Fruit fly (Drosophila melanogaster) whole organism, embryonic: Measurements from ENCODE around the gene Eip63F-1.

Experiments
- CG10147 ChIP-seq: fragments of 200-800 bp; sonication (Bioruptor generic); optimal IDR thresholded peaks from 2 replicates; lab custom pipeline; 2019; ENCODE audit warnings: missing biosample characterization, mild to moderate bottlenecking, missing genetic modification characterization, moderate library complexity
- CG10462 ChIP-seq: fragments of 200-800 bp; sonication (Bioruptor generic); optimal IDR thresholded peaks from 2 replicates; lab custom pipeline; 2016; ENCODE audit warnings: missing biosample characterization, missing genetic modification characterization
- CG11504 ChIP-seq: fragments of 200-800 bp; sonication (Bioruptor generic); optimal IDR thresholded peaks from 3 replicates; lab custom pipeline; 2019; ENCODE audit warnings: missing biosample characterization, mild to moderate bottlenecking, missing genetic modification characterization, moderate library complexity
- CG12659 ChIP-seq: fragments of 200-800 bp; sonication (Bioruptor generic); optimal IDR thresholded peaks from 3 replicates; lab custom pipeline; 2017; ENCODE audit warnings: mild to moderate bottlenecking, missing biosample characterization, missing genetic modification reagents, missing genetic modification characterization
- CG13287 ChIP-seq: fragments of 200-800 bp; sonication (Bioruptor generic); IDR thresholded peaks from 2 replicates; pipeline ENCODE4 v1.3.6; 2022; ENCODE audit warnings: missing biosample characterization, missing genetic modification characterization; ENCODE audit not compliant: partially characterized antibody
- CG13624 ChIP-seq: fragments of 200-800 bp; sonication (Bioruptor generic); optimal IDR thresholded peaks from 2 replicates; lab custom pipeline; 2016; ENCODE audit warnings: missing biosample characterization, missing genetic modification characterization
- CG13775 ChIP-seq: fragments of 200-800 bp; sonication (Bioruptor generic); optimal IDR thresholded peaks from 3 replicates; lab custom pipeline; 2017; ENCODE audit warnings: missing biosample characterization, mild to moderate bottlenecking, missing genetic modification characterization
- CG15601 ChIP-seq: fragments of 200-800 bp; sonication (Bioruptor generic); optimal IDR thresholded peaks from 3 replicates; lab custom pipeline; 2019; ENCODE audit warnings: missing biosample characterization, mild to moderate bottlenecking, missing genetic modification characterization, moderate library complexity
- CG1647 ChIP-seq: fragments of 200-800 bp; sonication (Bioruptor generic); optimal IDR thresholded peaks from 3 replicates; lab custom pipeline; 2016; ENCODE audit warnings: missing biosample characterization, missing genetic modification characterization
- CG17186 ChIP-seq: fragments of 200-800 bp; sonication (Bioruptor generic); optimal IDR thresholded peaks from 3 replicates; lab custom pipeline; 2017; ENCODE audit warnings: missing biosample characterization, missing genetic modification reagents, missing genetic modification characterization
- CG2889 ChIP-seq: fragments of 200-800 bp; sonication (Bioruptor generic); IDR thresholded peaks from 3 replicates; pipeline ENCODE4 v1.3.6; 2022; ENCODE audit warnings: missing biosample characterization, missing genetic modification characterization
- CG3281 ChIP-seq: fragments of 200-800 bp; sonication (Bioruptor generic); optimal IDR thresholded peaks from 3 replicates; lab custom pipeline; 2017; ENCODE audit warnings: missing biosample characterization, mild to moderate bottlenecking, missing genetic modification characterization
- CG9215 ChIP-seq: fragments of 200-800 bp; sonication (Bioruptor generic); IDR thresholded peaks from 2 replicates; pipeline ENCODE4 v1.3.6; 2022; ENCODE audit warnings: missing biosample characterization, missing genetic modification characterization
- Fer1 ChIP-seq: fragments of 200-800 bp; sonication (Bioruptor generic); optimal IDR thresholded peaks from 2 replicates; lab custom pipeline; 2017; ENCODE audit warnings: missing biosample characterization, mild to moderate bottlenecking, missing genetic modification characterization
- Fer2 ChIP-seq: fragments of 200-800 bp; sonication (Bioruptor generic); optimal IDR thresholded peaks from 2 replicates; lab custom pipeline; 2018; ENCODE audit warnings: missing biosample characterization, mild to moderate bottlenecking, missing genetic modification characterization, moderate library complexity
- Fer3 ChIP-seq: fragments of 200-800 bp; sonication (Bioruptor generic); optimal IDR thresholded peaks from 2 replicates; lab custom pipeline; 2018; ENCODE audit warnings: missing biosample characterization, mild to moderate bottlenecking, missing genetic modification characterization, moderate library complexity
- H2.0 ChIP-seq: fragments of 200-800 bp; sonication (Bioruptor generic); IDR thresholded peaks from 2 replicates; pipeline ENCODE4 v1.3.6; 2022; ENCODE audit warnings: missing biosample characterization, missing genetic modification characterization
- Hr3 ChIP-seq: fragments of 200-800 bp; sonication (Bioruptor generic); optimal IDR thresholded peaks from 3 replicates; lab custom pipeline; 2016; ENCODE audit warnings: missing biosample characterization, missing genetic modification characterization
- Hr78 ChIP-seq, 2 experiments: fragments of 200-800 bp in 1 of 2; fragments of >200 bp in 1 of 2; sonication (Bioruptor generic) in 1 of 2; optimal IDR thresholded peaks; 2 replicates each; lab custom pipeline; 2017 to 2019; ENCODE audit warnings: missing biosample characterization in 2 of 2, missing genetic modification characterization in 2 of 2, mild to moderate bottlenecking in 1 of 2, moderate library complexity in 1 of 2
- Kr ChIP-seq: fragments of 200-800 bp; sonication (Bioruptor generic); optimal IDR thresholded peaks from 2 replicates; lab custom pipeline; 2017; ENCODE audit warnings: missing biosample characterization, mild to moderate bottlenecking, missing genetic modification characterization
- Med ChIP-seq: fragments of 200-800 bp; sonication (Bioruptor generic); peaks from one replicate; lab custom pipeline; 2016; ENCODE audit warnings: missing biosample characterization, missing genetic modification characterization, mild to moderate bottlenecking, inconsistent platforms, moderate library complexity
- NC2β ChIP-seq: fragments of 200-800 bp; sonication (Bioruptor generic); optimal IDR thresholded peaks from 2 replicates; lab custom pipeline; 2016; ENCODE audit warnings: missing biosample characterization, missing genetic modification characterization
- Rfx ChIP-seq: fragments of 200-800 bp; sonication (Bioruptor generic); IDR thresholded peaks from 2 replicates; pipeline ENCODE4 v1.3.6; 2022; ENCODE audit warnings: missing biosample characterization, missing genetic modification characterization
- Xbp1 ChIP-seq: fragments of 200-800 bp; sonication (Bioruptor generic); optimal IDR thresholded peaks from 3 replicates; lab custom pipeline; 2016; ENCODE audit warnings: missing biosample characterization, mild to moderate bottlenecking, missing genetic modification characterization
- bigmax ChIP-seq: fragments of 200-800 bp; sonication (Bioruptor generic); optimal IDR thresholded peaks from 2 replicates; lab custom pipeline; 2018; ENCODE audit warnings: missing biosample characterization, mild to moderate bottlenecking, missing genetic modification characterization
- dpn ChIP-seq, 2 experiments: fragments of 200-800 bp; sonication (Bioruptor generic); optimal IDR thresholded peaks; 3 replicates each; lab custom pipeline; 2016; ENCODE audit warnings: missing biosample characterization in 2 of 2, missing genetic modification characterization in 2 of 2
- dysf ChIP-seq: fragments of 200-800 bp; sonication (Bioruptor generic); IDR thresholded peaks from 3 replicates; pipeline ENCODE4 v1.3.6; 2022; ENCODE audit warnings: missing biosample characterization, missing genetic modification characterization
- grau ChIP-seq: fragments of 200-800 bp; optimal IDR thresholded peaks from 3 replicates; lab custom pipeline; 2019; ENCODE audit warnings: missing biosample characterization, mild to moderate bottlenecking, missing genetic modification characterization, moderate library complexity
- grn ChIP-seq: fragments of 200-800 bp; sonication (Bioruptor generic); optimal IDR thresholded peaks from 3 replicates; lab custom pipeline; 2017; ENCODE audit warnings: missing biosample characterization, missing genetic modification characterization
- gro ChIP-seq: fragments of 200-800 bp; sonication (Bioruptor generic); optimal IDR thresholded peaks from 2 replicates; lab custom pipeline; 2016; ENCODE audit warnings: missing biosample characterization, missing genetic modification characterization
- gsb ChIP-seq: fragments of 200-800 bp; sonication (Bioruptor generic); IDR thresholded peaks from 2 replicates; pipeline ENCODE4 v1.3.6; 2022; ENCODE audit warnings: missing biosample characterization, missing genetic modification characterization
- h ChIP-seq: fragments of >200 bp; optimal IDR thresholded peaks from 2 replicates; lab custom pipeline; 2017
- hbn ChIP-seq: fragments of 200-800 bp; sonication (Bioruptor generic); IDR thresholded peaks from 2 replicates; pipeline ENCODE4 v1.3.6; 2022; ENCODE audit warnings: missing biosample characterization, missing genetic modification characterization; ENCODE audit not compliant: partially characterized antibody
- jigr1 ChIP-seq: fragments of 200-800 bp; sonication (Bioruptor generic); IDR thresholded peaks from 3 replicates; pipeline ENCODE4 v1.3.6; 2022; ENCODE audit warnings: missing biosample characterization, missing genetic modification characterization
- klu ChIP-seq: fragments of 200-800 bp; sonication (Bioruptor generic); IDR thresholded peaks from 2 replicates; pipeline ENCODE4 v1.3.6; 2022; ENCODE audit warnings: missing biosample characterization, missing genetic modification characterization
- kni ChIP-seq: fragments of 200-800 bp; sonication (Bioruptor generic); optimal IDR thresholded peaks from 3 replicates; lab custom pipeline; 2017; ENCODE audit warnings: mild to moderate bottlenecking, missing biosample characterization, missing genetic modification reagents, missing genetic modification characterization
- knrl ChIP-seq: fragments of 200-800 bp; sonication (Bioruptor generic); IDR thresholded peaks from 3 replicates; pipeline ENCODE4 v1.3.6; 2022; ENCODE audit warnings: missing biosample characterization, missing genetic modification characterization; ENCODE audit not compliant: partially characterized antibody
- lab ChIP-seq: fragments of 200-800 bp; sonication (Bioruptor generic); optimal IDR thresholded peaks from 3 replicates; lab custom pipeline; 2017; ENCODE audit warnings: missing biosample characterization, missing genetic modification characterization, mild to moderate bottlenecking, moderate library complexity, missing genetic modification reagents
- maf-S ChIP-seq: fragments of 200-800 bp; sonication (Bioruptor generic); optimal IDR thresholded peaks from 2 replicates; lab custom pipeline; 2016; ENCODE audit warnings: missing biosample characterization, missing genetic modification characterization
- mirr ChIP-seq: fragments of 200-800 bp; sonication (Bioruptor generic); optimal IDR thresholded peaks from 3 replicates; lab custom pipeline; 2018; ENCODE audit warnings: missing biosample characterization, mild to moderate bottlenecking, missing genetic modification characterization
- nau ChIP-seq: fragments of 200-800 bp; sonication (Bioruptor generic); optimal IDR thresholded peaks from 3 replicates; lab custom pipeline; 2017; ENCODE audit warnings: missing biosample characterization, mild to moderate bottlenecking, missing genetic modification characterization, missing genetic modification reagents
- nmo ChIP-seq: fragments of 200-800 bp; sonication (Bioruptor generic); optimal IDR thresholded peaks from 2 replicates; lab custom pipeline; 2018; ENCODE audit warnings: missing biosample characterization, mild to moderate bottlenecking, missing genetic modification characterization, moderate library complexity
- sim ChIP-seq: fragments of 200-800 bp; sonication (Bioruptor generic); IDR thresholded peaks from 2 replicates; pipeline ENCODE4 v1.3.6; 2022; ENCODE audit warnings: missing biosample characterization, missing genetic modification characterization
- sna ChIP-seq: fragments of 200-800 bp; sonication (Bioruptor generic); IDR thresholded peaks from 2 replicates; pipeline ENCODE4 v1.3.6; 2022; ENCODE audit warnings: missing biosample characterization, missing genetic modification characterization; ENCODE audit not compliant: partially characterized antibody
- sob ChIP-seq: fragments of 200-800 bp; sonication (Bioruptor generic); IDR thresholded peaks from 2 replicates; pipeline ENCODE4 v1.3.6; 2022; ENCODE audit warnings: missing biosample characterization, missing genetic modification characterization
- trem ChIP-seq: fragments of 200-800 bp; optimal IDR thresholded peaks from 3 replicates; lab custom pipeline; 2019; ENCODE audit warnings: missing biosample characterization, mild to moderate bottlenecking, missing genetic modification characterization, moderate library complexity
- tx ChIP-seq: fragments of 200-800 bp; sonication (Bioruptor generic); optimal IDR thresholded peaks from 2 replicates; lab custom pipeline; 2016; ENCODE audit warnings: missing biosample characterization, missing genetic modification characterization
- unpg ChIP-seq: fragments of 200-800 bp; sonication (Bioruptor generic); optimal IDR thresholded peaks from 3 replicates; lab custom pipeline; 2018; ENCODE audit warnings: missing biosample characterization, mild to moderate bottlenecking, missing genetic modification characterization, moderate library complexity
- wdn ChIP-seq: fragments of 200-800 bp; sonication (Bioruptor generic); IDR thresholded peaks from 2 replicates; pipeline ENCODE4 v1.3.6; 2022; ENCODE audit warnings: missing biosample characterization, missing genetic modification characterization
- zfh1 ChIP-seq: fragments of 200-800 bp; sonication (Bioruptor generic); IDR thresholded peaks from 3 replicates; pipeline ENCODE4 v1.3.6; 2022; ENCODE audit warnings: missing biosample characterization, missing genetic modification characterization

Eip63F-1 gene

dm6 chr3L:3896553-3897034 lies 38.8 kb downstream of the Eip63F-1 start, which contains the start of the genes Gr63a and Lamtor4 (continued):
- TF ChIP-seq sna (GFP tag; lab: Robert Waterston, UW): no peak
- TF ChIP-seq nau (GFP tag; lab: Kevin White, UChicago): peak; percentile 1
- TF ChIP-seq Med: peak; percentile 91
- TF ChIP-seq Kr: no peak
- no peak for TF ChIP-seq H2.0 (GFP tag; lab: Robert Waterston, UW)
- TF ChIP-seq maf-S (GFP tag; lab: Kevin White, UChicago): peak; percentile 24
- TF ChIP-seq sim (GFP tag; lab: Robert Waterston, UW): no peak
- peak; percentile 10 for TF ChIP-seq CG1647 (GFP tag; lab: Kevin White, UChicago)
- peak; percentile 15 for TF ChIP-seq bigmax (GFP tag; lab: Kevin White, UChicago)
- TF ChIP-seq Rfx (GFP tag; lab: Robert Waterston, UW): peak; percentile 60
- TF ChIP-seq unpg (GFP tag; lab: Kevin White, UChicago): no peak
- TF ChIP-seq dysf (GFP tag; lab: Robert Waterston, UW): no peak
- TF ChIP-seq Fer2 (tag; lab: Kevin White, UChicago): no peak
- TF ChIP-seq klu (GFP tag; lab: Robert Waterston, UW): peak; percentile 36; the same call in 1 of the 2 replicates
- TF ChIP-seq CG12659 (GFP tag; lab: Kevin White, UChicago): peak; percentile 36
- no peak for TF ChIP-seq hbn
- TF ChIP-seq grn (GFP tag; lab: Kevin White, UChicago): peak; percentile 25
- peak; percentile 34 for TF ChIP-seq CG15601 (tag; lab: Kevin White, UChicago)
- peak; percentile 6 for TF ChIP-seq mirr (GFP tag; lab: Kevin White, UChicago)
- TF ChIP-seq CG3281 (GFP tag; lab: Kevin White, UChicago): peak; percentile 10
- no peak for TF ChIP-seq CG9215 (GFP tag; lab: Robert Waterston, UW)
- TF ChIP-seq gsb (GFP tag; lab: Robert Waterston, UW): no peak
- TF ChIP-seq sob (GFP tag; lab: Robert Waterston, UW): peak; percentile 24; the same call in 1 of the 2 replicates
- TF ChIP-seq trem (tag; lab: Kevin White, UChicago): peak; percentile 85
- TF ChIP-seq h (lab: Kevin White, UChicago): no peak
- TF ChIP-seq CG13775 (GFP tag; lab: Kevin White, UChicago): no peak
- no peak for TF ChIP-seq Fer3 (tag; lab: Kevin White, UChicago)
- TF ChIP-seq lab (GFP tag; lab: Kevin White, UChicago): peak; percentile 17
- TF ChIP-seq tx (GFP tag; lab: Kevin White, UChicago): no peak
- no peak for TF ChIP-seq CG10462 (GFP tag; lab: Kevin White, UChicago)
- TF ChIP-seq CG13624 (GFP tag; lab: Kevin White, UChicago): peak; percentile 57
- peak; percentile 43 for TF ChIP-seq CG17186 (GFP tag; lab: Kevin White, UChicago)
- TF ChIP-seq grau (tag; lab: Kevin White, UChicago): peak; percentile 16
- TF ChIP-seq gro (GFP tag; lab: Kevin White, UChicago): peak; percentile 27
- TF ChIP-seq zfh1 (GFP tag; lab: Robert Waterston, UW): 0 out of 3 replicates have a peak, but pooled peaks have one; percentile 20
- no peak for TF ChIP-seq knrl (GFP tag; lab: Robert Waterston, UW)
- peak; percentile 37 for TF ChIP-seq NC2β
- TF ChIP-seq wdn (GFP tag; lab: Robert Waterston, UW): 0 out of 2 replicates have a peak, but pooled peaks have one; percentile 26
- peak; percentile 27 to 28 for TF ChIP-seq dpn (GFP tag; optimal IDR thresholded peaks at IDR 0.05; lab: Kevin White, UChicago)
- no peak for TF ChIP-seq CG2889
- TF ChIP-seq Xbp1 (GFP tag; lab: Kevin White, UChicago): peak; percentile 26
- TF ChIP-seq kni (GFP tag; lab: Kevin White, UChicago): peak; percentile 16
- no peak for TF ChIP-seq Hr78 (GFP tag; optimal IDR thresholded peaks at IDR 0.05; lab: Kevin White, UChicago)
- TF ChIP-seq Fer1 (GFP tag; lab: Kevin White, UChicago): peak; percentile 29
- no peak for TF ChIP-seq CG10147 (GFP tag; lab: Kevin White, UChicago)
- TF ChIP-seq Hr3 (GFP tag; lab: Kevin White, UChicago): no peak
- no peak for TF ChIP-seq CG11504 (tag; lab: Kevin White, UChicago)
- no peak for TF ChIP-seq jigr1 (GFP tag; lab: Robert Waterston, UW)
- peak; percentile 38 for TF ChIP-seq nmo (GFP tag; lab: Kevin White, UChicago)
- TF ChIP-seq CG13287 (GFP tag; lab: Robert Waterston, UW): peak; percentile 37; the same call in 1 of the 2 replicates
